Fruit fly (Drosophila melanogaster) Kc167 (cell line): Measurements from ENCODE around the gene CG43675.

Source experiments
- Myc ChIP-seq: fragments of >200 bp; optimal IDR thresholded peaks from 2 replicates; lab custom pipeline; 2017; ENCODE audit warnings: missing external identifiers
- Sin3A ChIP-seq: fragments of >200 bp; optimal IDR thresholded peaks from 2 replicates; lab custom pipeline; 2018; ENCODE audit warnings: missing external identifiers
- h ChIP-seq: fragments of >200 bp; optimal IDR thresholded peaks from 3 replicates; lab custom pipeline; 2018; ENCODE audit warnings: missing external identifiers
- insv ChIP-seq: fragments of >200 bp; optimal IDR thresholded peaks from 3 replicates; lab custom pipeline; 2018; ENCODE audit warnings: missing external identifiers
- psq ChIP-seq: fragments of >200 bp; optimal IDR thresholded peaks from 2 replicates; lab custom pipeline; 2017; ENCODE audit warnings: missing external identifiers
- ttk ChIP-seq: sonication (Bioruptor generic); optimal IDR thresholded peaks from 2 replicates; lab custom pipeline; 2017; ENCODE audit warnings: missing external identifiers

The CG43675 gene

dm6 chr3R:9392421-9392820 is 37.1 kb downstream of the CG43675 start:
- no peak for TF ChIP-seq Myc (lab: Kevin White, UChicago)
- no peak for TF ChIP-seq h (lab: Kevin White, UChicago)
- TF ChIP-seq insv = no peak
- TF ChIP-seq Sin3A (lab: Kevin White, UChicago) = no peak
- no peak for TF ChIP-seq psq

dm6 chr3R:9393542-9394025 is 38.3 kb downstream of the CG43675 start:
- TF ChIP-seq Sin3A (lab: Kevin White, UChicago) (no peak), psq (no peak), insv (no peak), h (lab: Kevin White, UChicago) (no peak), ttk (lab: Kevin White, UChicago) (no peak), Myc (lab: Kevin White, UChicago) (no peak)

- TF ChIP-seq h (lab: Kevin White, UChicago) = no peak
- no peak for TF ChIP-seq insv
- TF ChIP-seq psq = no peak
- TF ChIP-seq Sin3A (lab: Kevin White, UChicago) = no peak
- no peak for TF ChIP-seq Myc (lab: Kevin White, UChicago)
- TF ChIP-seq ttk (lab: Kevin White, UChicago) = no peak
These were observed 39.2 kb downstream of the CG43675 start, which contains the start of gene FER for dm6 chr3R:9394385-9395042. TSS of gene FER (minus strand) at chr3R:9394546.

- TF ChIP-seq insv (no peak), h (lab: Kevin White, UChicago) (no peak), psq (no peak), Sin3A (lab: Kevin White, UChicago) (no peak), Myc (lab: Kevin White, UChicago) (no peak)
These were observed 40.7 kb downstream of the CG43675 start for dm6 chr3R:9395998-9396397.

- TF ChIP-seq h (lab: Kevin White, UChicago) = no peak
- TF ChIP-seq Sin3A (lab: Kevin White, UChicago) = no peak
- no peak for TF ChIP-seq psq
- TF ChIP-seq insv = no peak
- no peak for TF ChIP-seq Myc (lab: Kevin White, UChicago)
- no peak for TF ChIP-seq ttk (lab: Kevin White, UChicago)
These were observed 42.6 kb downstream of the CG43675 start, which contains the start of gene Or85f for dm6 chr3R:9397890-9398289. TSS of gene Or85f (plus strand) at chr3R:9398190.

dm6 chr3R:9399074-9399473 is 43.8 kb downstream of the CG43675 start:
- TF ChIP-seq insv = no peak
- no peak for TF ChIP-seq Sin3A (lab: Kevin White, UChicago)
- no peak for TF ChIP-seq ttk (lab: Kevin White, UChicago)
- no peak for TF ChIP-seq h (lab: Kevin White, UChicago)
- no peak for TF ChIP-seq psq
- TF ChIP-seq Myc (lab: Kevin White, UChicago) = no peak

dm6 chr3R:9399951-9400392 is 44.7 kb downstream of the CG43675 start, which contains the start of gene CG34117:
TSS of gene CG34117 (minus strand) at chr3R:9400053.
- no peak for TF ChIP-seq insv
- no peak for TF ChIP-seq ttk (lab: Kevin White, UChicago)
- no peak for TF ChIP-seq h (lab: Kevin White, UChicago)

- TF ChIP-seq h (lab: Kevin White, UChicago) = no peak
These were observed 45.9 kb downstream of the CG43675 start, which contains the start of the genes RpL34b and CG8132 for dm6 chr3R:9401127-9401603. TSS of gene RpL34b (minus strand) at chr3R:9401226. TSS of gene CG8132 (plus strand) at chr3R:9401495.

dm6 chr3R:9404104-9404512 is 48.8 kb downstream of the CG43675 start, which contains the start of the genes CG9356, BBIP1 and CG8135:
TSS of gene CG9356 (minus strand) at chr3R:9404269.
TSS of gene BBIP1 (plus strand) at chr3R:9404385.
TSS of gene CG8135 (plus strand) at chr3R:9404385.
- TF ChIP-seq insv (no peak), psq (no peak), Myc (lab: Kevin White, UChicago) (no peak), h (lab: Kevin White, UChicago) (no peak), ttk (lab: Kevin White, UChicago) (no peak)

dm6 chr3R:9408069-9408468 is 52.8 kb downstream of the CG43675 start, which contains the start of gene CG44261:
TSS of gene CG44261 (minus strand) at chr3R:9408169.
- TF ChIP-seq insv = no peak
- no peak for TF ChIP-seq Myc (lab: Kevin White, UChicago)
- no peak for TF ChIP-seq psq
- no peak for TF ChIP-seq ttk (lab: Kevin White, UChicago)
- no peak for TF ChIP-seq h (lab: Kevin White, UChicago)
- no peak for TF ChIP-seq Sin3A (lab: Kevin White, UChicago)
